Fruit fly (Drosophila melanogaster): ENCODE results near the gene Glg1.

dm6 chr3L:21516716-21517266 is 9.5 kb upstream of the Glg1 start:
- TF ChIP-seq Ets98B (GFP tag; IDR thresholded peaks at IDR 0.05) (peak; percentile 33; the same call in 1 of the 2 replicates), Snoo (tag; optimal IDR thresholded peaks at IDR 0.05) (peak; percentile 13), Pif1B (GFP tag; optimal IDR thresholded peaks at IDR 0.05) (peak; percentile 16), CG15710 (tag; optimal IDR thresholded peaks at IDR 0.05) (peak; percentile 13), CG32121 (GFP tag; IDR thresholded peaks at IDR 0.05) (0 out of 2 replicates have a peak, but pooled peaks have one; percentile 39), CG14655 (GFP tag; optimal IDR thresholded peaks at IDR 0.05) (peak; percentile 28), CG9948 (tag; optimal IDR thresholded peaks at IDR 0.05) (peak; percentile 8), CG8301 (tag; optimal IDR thresholded peaks at IDR 0.05) (peak; percentile 22), CG17806 (tag; optimal IDR thresholded peaks at IDR 0.05) (peak; percentile 4), CG12605 (GFP tag; IDR thresholded peaks at IDR 0.05) (0 out of 2 replicates have a peak, but pooled peaks have one; percentile 39)

All from whole organism, pupa.